Worm (Caenorhabditis elegans): Measurements from ENCODE around the gene ahsa-1.
"Not testable (repeated sequence)": the region's sequence is repeated elsewhere in the genome, so short reads cannot be mapped to it uniquely, and the experiment has no call there.

ahsa-1 gene

ce11 chrV:15036769-15037168, 48.4 kb downstream of the ahsa-1 start, which contains the start of gene melo-3:
Gene melo-3 (minus strand): TSS chrV:15036869.
- not testable (repeated sequence) for TF ChIP-seq drap-1 (GFP tag; optimal IDR thresholded peaks at IDR 0.05); ceh-43 (GFP tag; optimal IDR thresholded peaks at IDR 0.05); unc-120 (tag; optimal IDR thresholded peaks at IDR 0.05; ENCODE audit: poor library complexity, severe bottlenecking)
